Fruit fly (Drosophila melanogaster): Measurements from ENCODE around the gene CG9541.

Gene CG9541

DNA sequence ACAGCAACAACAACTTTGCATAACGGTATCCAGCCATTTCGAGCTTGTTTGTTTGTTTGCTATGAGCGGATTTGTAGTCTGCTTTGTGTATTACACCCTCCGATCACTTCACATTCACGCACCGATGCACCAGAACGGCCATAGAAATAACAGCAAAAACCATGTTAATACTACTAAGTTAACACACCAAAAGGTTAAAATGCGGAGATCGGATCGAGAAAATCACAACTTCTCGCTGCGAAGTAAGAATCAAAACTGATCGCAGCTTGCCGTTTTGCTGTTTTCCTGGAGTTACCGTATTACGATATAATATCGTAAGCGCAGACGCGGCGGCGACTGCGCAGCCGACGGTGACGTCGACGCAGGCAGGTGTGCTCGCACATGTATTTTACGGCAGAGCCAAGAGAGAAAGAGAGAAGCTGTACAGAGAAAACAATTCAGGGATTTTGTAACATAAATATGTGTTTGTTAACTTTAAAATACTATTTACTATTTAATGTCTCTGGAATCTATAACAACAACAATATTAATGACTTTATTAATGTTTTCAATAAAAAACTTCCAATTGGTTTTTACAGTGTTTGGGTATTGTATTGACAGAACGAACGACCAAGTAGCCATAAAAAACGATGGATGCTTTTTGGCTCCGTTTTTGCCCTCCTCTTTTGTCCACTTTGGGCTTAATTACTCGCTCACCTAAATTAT lies 9.5 kb upstream of the CG9541 start, which contains the start of gene CG13101 (continued):
- TF ChIP-seq CG34422 (GFP tag; IDR thresholded peaks at IDR 0.05), result peak; percentile 95; the same call in 2 of the 3 replicates
- TF ChIP-seq CG3847 (GFP tag; IDR thresholded peaks at IDR 0.05), result peak; percentile 94
- peak; percentile 84 for TF ChIP-seq C15 (GFP tag; IDR thresholded peaks at IDR 0.05)
- TF ChIP-seq Pdp1 (GFP tag; optimal IDR thresholded peaks at IDR 0.05), result peak; percentile 85 to 87
- no peak for TF ChIP-seq amos (GFP tag; IDR thresholded peaks at IDR 0.05; ENCODE audit: partially characterized antibody)
- peak; percentile 74 for TF ChIP-seq CG13894 (tag; optimal IDR thresholded peaks at IDR 0.05)
- TF ChIP-seq HLHmδ (GFP tag; optimal IDR thresholded peaks at IDR 0.05), result no peak
- peak; percentile 71 for TF ChIP-seq Hmx (GFP tag; optimal IDR thresholded peaks at IDR 0.05)
- peak; percentile 95 for TF ChIP-seq gsb-n (tag; optimal IDR thresholded peaks at IDR 0.05)
- TF ChIP-seq CG1647 (GFP tag; optimal IDR thresholded peaks at IDR 0.05), result peak; percentile 78
- TF ChIP-seq zf30C (GFP tag; optimal IDR thresholded peaks at IDR 0.05), result peak; percentile 75
- peak; percentile 89 for TF ChIP-seq CG17385 (GFP tag; optimal IDR thresholded peaks at IDR 0.05)
- no peak for TF ChIP-seq tll (GFP tag; optimal IDR thresholded peaks at IDR 0.05)
- TF ChIP-seq Hmr (GFP tag; optimal IDR thresholded peaks at IDR 0.05), result peak; percentile 93
- peak; percentile 88 for TF ChIP-seq CG12219 (GFP tag; optimal IDR thresholded peaks at IDR 0.05)
- no peak for TF ChIP-seq CG6791 (GFP tag; IDR thresholded peaks at IDR 0.05; ENCODE audit: partially characterized antibody)
- peak; percentile 82 for TF ChIP-seq CG9817 (tag; optimal IDR thresholded peaks at IDR 0.05)
- TF ChIP-seq CG16863 (GFP tag; optimal IDR thresholded peaks at IDR 0.05), result peak; percentile 85
- peak; percentile 83 for TF ChIP-seq CG18764 (GFP tag; optimal IDR thresholded peaks at IDR 0.05)
- peak; percentile 94 for TF ChIP-seq grau (tag; optimal IDR thresholded peaks at IDR 0.05)
- TF ChIP-seq kay (GFP tag; optimal IDR thresholded peaks at IDR 0.05), result peak; percentile 77
- TF ChIP-seq CG10321 (GFP tag; IDR thresholded peaks at IDR 0.05), result peak; percentile 81
- peak; percentile 80; the same call in 1 of the 2 replicates for TF ChIP-seq CG8765 (GFP tag; IDR thresholded peaks at IDR 0.05)
- TF ChIP-seq sug (tag; optimal IDR thresholded peaks at IDR 0.05), result peak; percentile 72
- 0 out of 2 replicates have a peak, but pooled peaks have one; percentile 36 for TF ChIP-seq dan (GFP tag; IDR thresholded peaks at IDR 0.05)
- peak; percentile 85 for TF ChIP-seq Vsx1 (GFP tag; optimal IDR thresholded peaks at IDR 0.05)
- TF ChIP-seq CG11695 (GFP tag; IDR thresholded peaks at IDR 0.05), result peak; percentile 97
- TF ChIP-seq corto (GFP tag; optimal IDR thresholded peaks at IDR 0.05), result peak; percentile 95
- peak; percentile 93; the same call in 1 of the 2 replicates for TF ChIP-seq chm (GFP tag; IDR thresholded peaks at IDR 0.05)
- TF ChIP-seq D (optimal IDR thresholded peaks at IDR 0.05), result no peak
- TF ChIP-seq D (GFP tag; optimal IDR thresholded peaks at IDR 0.05), result peak; percentile 89
- TF ChIP-seq CG10654 (GFP tag; optimal IDR thresholded peaks at IDR 0.05), result peak; percentile 84
- peak; percentile 94 for TF ChIP-seq seq (GFP tag; IDR thresholded peaks at IDR 0.05)
- TF ChIP-seq tna (GFP tag; IDR thresholded peaks at IDR 0.05; ENCODE audit: partially characterized antibody), result no peak
- TF ChIP-seq bbx (GFP tag; IDR thresholded peaks at IDR 0.05; ENCODE audit: partially characterized antibody), result no peak
- peak; percentile 56 for TF ChIP-seq CG15073 (GFP tag; optimal IDR thresholded peaks at IDR 0.05)
- TF ChIP-seq Oli (tag; optimal IDR thresholded peaks at IDR 0.05), result peak; percentile 92
- peak; percentile 82 for TF ChIP-seq sens-2 (GFP tag; IDR thresholded peaks at IDR 0.05)
- TF ChIP-seq trem (tag; optimal IDR thresholded peaks at IDR 0.05), result peak; percentile 88
- TF ChIP-seq CG11093 (GFP tag; IDR thresholded peaks at IDR 0.05), result peak; percentile 84
- TF ChIP-seq CG9797 (GFP tag; optimal IDR thresholded peaks at IDR 0.05), result no peak
- peak; percentile 88 for TF ChIP-seq sim (GFP tag; IDR thresholded peaks at IDR 0.05)
- TF ChIP-seq ac (GFP tag; optimal IDR thresholded peaks at IDR 0.05), result peak; percentile 77
- TF ChIP-seq CG30431 (GFP tag; optimal IDR thresholded peaks at IDR 0.05), result peak; percentile 70
- peak; percentile 88 for TF ChIP-seq salm (tag; optimal IDR thresholded peaks at IDR 0.05)
- peak; percentile 93 for TF ChIP-seq Blimp-1 (GFP tag; optimal IDR thresholded peaks at IDR 0.05)
- peak; percentile 89 for TF ChIP-seq CG14667 (GFP tag; IDR thresholded peaks at IDR 0.05)
- TF ChIP-seq eve (GFP tag; optimal IDR thresholded peaks at IDR 0.05), result peak in 1 of 2 experiments; percentile 86
- TF ChIP-seq CG11560 (tag; IDR thresholded peaks at IDR 0.05), result peak; percentile 80

Data from whole organism, embryonic.